Fruit fly (Drosophila melanogaster): Measurements from ENCODE around the gene klar.

The klar gene

dm6 chr3L:545512-546161 is 5.2 kb upstream of the klar start (continued):
- TF ChIP-seq CG3032 (tag; optimal IDR thresholded peaks at IDR 0.05): peak; percentile 77
- peak; percentile 77 for TF ChIP-seq CG10669 (GFP tag; optimal IDR thresholded peaks at IDR 0.05)
- peak; percentile 95 for TF ChIP-seq esn (GFP tag; optimal IDR thresholded peaks at IDR 0.05)
- TF ChIP-seq spab (GFP tag; optimal IDR thresholded peaks at IDR 0.05): peak; percentile 68
- TF ChIP-seq topi (GFP tag; optimal IDR thresholded peaks at IDR 0.05): peak; percentile 93
- peak; percentile 82 for TF ChIP-seq CG8632 (GFP tag; optimal IDR thresholded peaks at IDR 0.05)
- TF ChIP-seq Hr39 (GFP tag; optimal IDR thresholded peaks at IDR 0.05): peak; percentile 95
- peak; percentile 93 for TF ChIP-seq CG31627 (GFP tag; optimal IDR thresholded peaks at IDR 0.05)
- TF ChIP-seq Gug (GFP tag; IDR thresholded peaks at IDR 0.05): peak; percentile 55
- peak; percentile 80 for TF ChIP-seq CG7368 (GFP tag; optimal IDR thresholded peaks at IDR 0.05)
- peak; percentile 94 for TF ChIP-seq dsx (GFP tag; optimal IDR thresholded peaks at IDR 0.05; ENCODE audit: poor library complexity, severe bottlenecking)
- peak; percentile 81 for TF ChIP-seq Ets96B (tag; optimal IDR thresholded peaks at IDR 0.05)
- peak; percentile 56 for TF ChIP-seq CG9139 (GFP tag; optimal IDR thresholded peaks at IDR 0.05)
- TF ChIP-seq CG6276 (GFP tag; optimal IDR thresholded peaks at IDR 0.05): peak; percentile 64
- TF ChIP-seq CG1621 (tag; optimal IDR thresholded peaks at IDR 0.05): peak; percentile 75

dm6 chr3L:544203-544602 is 3.8 kb upstream of the klar start:
- TF ChIP-seq Sox14 (GFP tag; optimal IDR thresholded peaks at IDR 0.05) (no peak), CG10631 (GFP tag; optimal IDR thresholded peaks at IDR 0.05) (no peak), CG9139 (GFP tag; optimal IDR thresholded peaks at IDR 0.05) (peak; percentile 34), CG4318 (GFP tag; optimal IDR thresholded peaks at IDR 0.05) (no peak), Eip78C (GFP tag) (peak; percentile 65), CG10669 (GFP tag; optimal IDR thresholded peaks at IDR 0.05) (no peak)

dm6 chr3L:542863-543635 is 2.6 kb upstream of the klar start, which contains the start of the genes Cypl and Hipk:
Gene Cypl (minus strand): TSS chr3L:542931.
Gene Hipk (plus strand): TSS chr3L:543060.
- TF ChIP-seq Hr38 (GFP tag; optimal IDR thresholded peaks at IDR 0.05) (no peak), CG6163 (GFP tag; IDR thresholded peaks at IDR 0.05) (peak; percentile 21; the same call in 2 of the 3 replicates), Eip93F (GFP tag; optimal IDR thresholded peaks at IDR 0.05) (peak; percentile 87), pdm3 (GFP tag; optimal IDR thresholded peaks at IDR 0.05) (peak; percentile 28), CG8632 (GFP tag; optimal IDR thresholded peaks at IDR 0.05) (no peak), OdsH (GFP tag; optimal IDR thresholded peaks at IDR 0.05) (no peak), eg (GFP tag; IDR thresholded peaks at IDR 0.05) (0 out of 3 replicates have a peak, but pooled peaks have one; percentile 24), CG8319 (GFP tag; optimal IDR thresholded peaks at IDR 0.05) (no peak), topi (GFP tag; optimal IDR thresholded peaks at IDR 0.05) (peak; percentile 47), CG34406 (GFP tag; optimal IDR thresholded peaks at IDR 0.05) (peak; percentile 5), CG8119 (GFP tag; IDR thresholded peaks at IDR 0.05) (peak; percentile 58; the same call in 2 of the 3 replicates), Gug (GFP tag; IDR thresholded peaks at IDR 0.05) (no peak), cyc (GFP tag; optimal IDR thresholded peaks at IDR 0.05) (peak; percentile 3), Smox (GFP tag; optimal IDR thresholded peaks at IDR 0.05) (peak; percentile 32), CG1621 (tag; optimal IDR thresholded peaks at IDR 0.05) (peak; percentile 44), CG10669 (GFP tag; optimal IDR thresholded peaks at IDR 0.05) (no peak), acj6 (GFP tag; optimal IDR thresholded peaks at IDR 0.05) (no peak), Met (GFP tag; optimal IDR thresholded peaks at IDR 0.05) (peak; percentile 43), achi (GFP tag; optimal IDR thresholded peaks at IDR 0.05) (peak; percentile 13), vri (GFP tag; optimal IDR thresholded peaks at IDR 0.05) (peak; percentile 63), CG6854 (GFP tag; optimal IDR thresholded peaks at IDR 0.05) (peak; percentile 35), CG11294 (GFP tag; IDR thresholded peaks at IDR 0.05) (no peak), svp (GFP tag) (no peak), net (GFP tag; optimal IDR thresholded peaks at IDR 0.05) (peak; percentile 50), Sox102F (GFP tag; optimal IDR thresholded peaks at IDR 0.05) (peak; percentile 36), CG6276 (GFP tag; optimal IDR thresholded peaks at IDR 0.05) (peak; percentile 40), fd59A (GFP tag; optimal IDR thresholded peaks at IDR 0.05) (no peak), CG7368 (GFP tag; optimal IDR thresholded peaks at IDR 0.05) (peak; percentile 14), CG31627 (GFP tag; optimal IDR thresholded peaks at IDR 0.05) (no peak), dsx (GFP tag; optimal IDR thresholded peaks at IDR 0.05; ENCODE audit: poor library complexity, severe bottlenecking) (peak; percentile 26), Eip78C (GFP tag) (peak; percentile 87), CG9139 (GFP tag; optimal IDR thresholded peaks at IDR 0.05) (peak; percentile 34), Ets21C (GFP tag; optimal IDR thresholded peaks at IDR 0.05) (no peak), lz (GFP tag; optimal IDR thresholded peaks at IDR 0.05) (peak; percentile 13), Sox14 (GFP tag; optimal IDR thresholded peaks at IDR 0.05) (peak; percentile 57), CG10631 (GFP tag; optimal IDR thresholded peaks at IDR 0.05) (no peak), ss (GFP tag; optimal IDR thresholded peaks at IDR 0.05) (peak; percentile 44 to 77)

All from whole organism, prepupa.